Worm (Caenorhabditis elegans): ENCODE measurements around the gene mcm-3.

- TF ChIP-seq odd-2 (tag; optimal IDR thresholded peaks at IDR 0.05), result no peak
- TF ChIP-seq fkh-10 (GFP tag; optimal IDR thresholded peaks at IDR 0.05), result no peak
- TF ChIP-seq dve-1 (tag; optimal IDR thresholded peaks at IDR 0.05), result no peak
- no peak for TF ChIP-seq ceh-9 (tag; optimal IDR thresholded peaks at IDR 0.05)
- TF ChIP-seq ama-1 (optimal IDR thresholded peaks at IDR 0.05), result no peak
- TF ChIP-seq ceh-6 (GFP tag; optimal IDR thresholded peaks at IDR 0.05), result no peak
Measured at ce11 chrV:15028896-15029519, 30.4 kb downstream of the mcm-3 start, which contains the start of gene F14H8.8.
